Worm (Caenorhabditis elegans) whole organism, L4 larva: ENCODE measurements around the gene ubc-8.

ENCODE experiments used
- D1046.2 ChIP-seq: fragments of 200-800 bp; sonication (Bioruptor generic); IDR thresholded peaks from 2 replicates; pipeline ENCODE4 v1.3.6; 2022; ENCODE audit warnings: missing genetic modification characterization, missing compliant biosample characterization
- F26F4.8 ChIP-seq: fragments of 200-800 bp; sonication (Bioruptor generic); conservative IDR thresholded peaks from 2 replicates; pipeline ENCODE4 v1.3.6; 2022; ENCODE audit warnings: missing genetic modification characterization, missing compliant biosample characterization
- F44E2.7 ChIP-seq: fragments of 200-800 bp; sonication (Bioruptor generic); IDR thresholded peaks from 2 replicates; pipeline ENCODE4 v2.1.2; 2022; ENCODE audit warnings: missing genetic modification characterization, missing compliant biosample characterization
- F49E8.2 ChIP-seq: sonication (generic microtip); optimal IDR thresholded peaks from 2 replicates; lab custom pipeline; 2016; ENCODE audit warnings: missing compliant biosample characterization, mild to moderate bottlenecking, missing genetic modification characterization, borderline replicate concordance
- Y48G9A.11 ChIP-seq: fragments of 200-800 bp; sonication (Bioruptor generic); IDR thresholded peaks from 2 replicates; pipeline ENCODE4 v1.3.6; 2022; ENCODE audit warnings: missing genetic modification reagents, missing genetic modification characterization, missing compliant biosample characterization
- Y5F2A.4 ChIP-seq: fragments of 200-800 bp; sonication (Bioruptor generic); optimal IDR thresholded peaks from 2 replicates; lab custom pipeline; 2018; ENCODE audit warnings: mild to moderate bottlenecking, missing genetic modification characterization, missing compliant biosample characterization
- ZK337.2 ChIP-seq: fragments of 200-800 bp; sonication (Bioruptor generic); IDR thresholded peaks from 2 replicates; pipeline ENCODE4 v1.3.6; 2022; ENCODE audit warnings: missing genetic modification reagents, missing genetic modification characterization, missing compliant biosample characterization
- aha-1 ChIP-seq: fragments of 150-350 bp; peaks from one replicate; lab custom pipeline; 2014; ENCODE audit warnings: missing biosample characterization, missing genetic modification characterization
- arid-1 ChIP-seq: fragments of 200-800 bp; sonication (Bioruptor generic); conservative IDR thresholded peaks from 2 replicates; pipeline ENCODE4 v1.3.6; 2022; ENCODE audit warnings: missing genetic modification reagents, missing genetic modification characterization, missing compliant biosample characterization
- ceh-20 ChIP-seq: fragments of 200-800 bp; sonication (Bioruptor generic); IDR thresholded peaks from 2 replicates; pipeline ENCODE4 v1.3.6; 2022; ENCODE audit warnings: missing genetic modification reagents, missing genetic modification characterization, missing compliant biosample characterization
- daf-12 ChIP-seq: fragments of 150-350 bp; optimal IDR thresholded peaks from 2 replicates; lab custom pipeline; 2014; ENCODE audit warnings: missing biosample characterization, missing genetic modification reagents, missing genetic modification characterization
- daf-16 ChIP-seq, 3 experiments: sonication (generic microtip); optimal IDR thresholded peaks; 2 replicates each; lab custom pipeline; 2016 to 2017; ENCODE audit warnings: missing genetic modification characterization in 3 of 3, missing genetic modification reagents in 3 of 3, mild to moderate bottlenecking in 2 of 3, missing compliant biosample characterization in 2 of 3, missing biosample characterization in 1 of 3, moderate library complexity in 1 of 3
- daf-19 ChIP-seq: fragments of 200-800 bp; sonication (Bioruptor generic); conservative IDR thresholded peaks from 2 replicates; pipeline ENCODE4 v1.3.6; 2022; ENCODE audit warnings: missing genetic modification characterization, missing compliant biosample characterization
- daf-8 ChIP-seq: fragments of 200-800 bp; sonication (Bioruptor generic); IDR thresholded peaks from 2 replicates; pipeline ENCODE4 v1.3.6; 2022; ENCODE audit warnings: missing genetic modification characterization, missing compliant biosample characterization
- dmd-8 ChIP-seq: fragments of 200-800 bp; sonication (Bioruptor generic); IDR thresholded peaks from 2 replicates; pipeline ENCODE4 v1.3.6; 2022; ENCODE audit warnings: missing genetic modification characterization, missing compliant biosample characterization
- dpl-1 ChIP-seq: fragments of 150-350 bp; optimal IDR thresholded peaks from 2 replicates; lab custom pipeline; 2014; ENCODE audit warnings: missing biosample characterization, missing genetic modification reagents, missing genetic modification characterization
- egl-43 ChIP-seq: fragments of 200-800 bp; sonication (Bioruptor generic); IDR thresholded peaks from 2 replicates; pipeline ENCODE4 v1.3.6; 2022; ENCODE audit warnings: missing genetic modification reagents, missing genetic modification characterization, missing compliant biosample characterization
- fos-1 ChIP-seq: fragments of 150-350 bp; optimal IDR thresholded peaks from 2 replicates; lab custom pipeline; 2014; ENCODE audit warnings: missing biosample characterization, missing genetic modification characterization
- gei-8 ChIP-seq: fragments of 200-800 bp; sonication (Bioruptor generic); optimal IDR thresholded peaks from 2 replicates; lab custom pipeline; 2018; ENCODE audit warnings: mild to moderate bottlenecking, missing genetic modification characterization, missing compliant biosample characterization
- hif-1 ChIP-seq, 2 experiments: sonication (generic microtip); optimal IDR thresholded peaks; 2 replicates each; lab custom pipeline; 2016 to 2017; ENCODE audit warnings: missing compliant biosample characterization in 2 of 2, missing genetic modification characterization in 2 of 2, missing genetic modification reagents in 2 of 2, missing genotype in 2 of 2, mild to moderate bottlenecking in 1 of 2
- hmg-1.1 ChIP-seq: fragments of 200-800 bp; sonication (Bioruptor generic); IDR thresholded peaks from 2 replicates; pipeline ENCODE4 v1.3.6; 2022; ENCODE audit warnings: missing genetic modification reagents, missing genetic modification characterization, missing compliant biosample characterization
- lim-7 ChIP-seq: fragments of 200-800 bp; sonication (Bioruptor generic); IDR thresholded peaks from 2 replicates; pipeline ENCODE4 v1.3.6; 2022; ENCODE audit warnings: missing genetic modification characterization, missing compliant biosample characterization
- lin-1 ChIP-seq: fragments of 200-800 bp; sonication (Bioruptor generic); IDR thresholded peaks from 2 replicates; pipeline ENCODE4 v1.3.6; 2022; ENCODE audit warnings: missing genetic modification reagents, missing genetic modification characterization, missing compliant biosample characterization
- lin-13 ChIP-seq: fragments of 150-350 bp; optimal IDR thresholded peaks from 2 replicates; lab custom pipeline; 2014; ENCODE audit warnings: missing biosample characterization, missing genetic modification reagents, missing genetic modification characterization
- lin-15B ChIP-seq: fragments of 150-350 bp; sonication (generic microtip); optimal IDR thresholded peaks from 3 replicates; lab custom pipeline; 2014; ENCODE audit warnings: missing biosample characterization, missing genetic modification characterization
- lin-38 ChIP-seq: fragments of 200-800 bp; sonication (Bioruptor generic); IDR thresholded peaks from 2 replicates; pipeline ENCODE4 v1.3.6; 2022; ENCODE audit warnings: missing genetic modification reagents, missing genetic modification characterization, missing compliant biosample characterization
- lir-3 ChIP-seq: sonication (generic microtip); optimal IDR thresholded peaks from 2 replicates; lab custom pipeline; 2016; ENCODE audit warnings: mild to moderate bottlenecking, missing genetic modification characterization, missing compliant biosample characterization
- lsy-2 ChIP-seq, 2 experiments: fragments of 150-350 bp in 1 of 2; sonication (generic microtip) in 1 of 2; optimal IDR thresholded peaks; 2 replicates each; lab custom pipeline; 2014 to 2017; ENCODE audit warnings: missing biosample characterization in 2 of 2, missing genetic modification characterization in 2 of 2
- madf-5 ChIP-seq, 2 experiments: fragments of 200-800 bp; sonication (Bioruptor generic); IDR thresholded peaks; 2 replicates each; pipeline ENCODE4 v1.3.6; 2022; ENCODE audit warnings: missing compliant biosample characterization in 2 of 2, missing genetic modification characterization in 2 of 2
- mes-2 ChIP-seq: sonication (generic microtip); optimal IDR thresholded peaks from 2 replicates; lab custom pipeline; 2016; ENCODE audit warnings: missing genotype, mild to moderate bottlenecking, missing genetic modification characterization, missing compliant biosample characterization; ENCODE audit not compliant: poor library complexity, severe bottlenecking
- mxl-2 ChIP-seq: fragments of 200-800 bp; sonication (Bioruptor generic); conservative IDR thresholded peaks from 2 replicates; pipeline ENCODE4 v1.3.6; 2022; ENCODE audit warnings: missing genetic modification reagents, missing genetic modification characterization, missing compliant biosample characterization
- nhr-10 ChIP-seq: fragments of 150-350 bp; optimal IDR thresholded peaks from 2 replicates; lab custom pipeline; 2014; ENCODE audit warnings: missing biosample characterization, missing genetic modification characterization
- nhr-11 ChIP-seq: fragments of 150-350 bp; optimal IDR thresholded peaks from 2 replicates; lab custom pipeline; 2014; ENCODE audit warnings: missing biosample characterization, missing genetic modification characterization
- nhr-111 ChIP-seq: fragments of 200-800 bp; sonication (Bioruptor generic); optimal IDR thresholded peaks from 2 replicates; lab custom pipeline; 2018; ENCODE audit warnings: mild to moderate bottlenecking, missing genetic modification characterization, missing compliant biosample characterization
- nhr-41 ChIP-seq: fragments of 200-800 bp; sonication (Bioruptor generic); IDR thresholded peaks from 2 replicates; pipeline ENCODE4 v1.3.6; 2022; ENCODE audit warnings: missing genetic modification reagents, missing genetic modification characterization, missing compliant biosample characterization
- nhr-48 ChIP-seq: sonication (generic microtip); optimal IDR thresholded peaks from 2 replicates; lab custom pipeline; 2016; ENCODE audit warnings: mild to moderate bottlenecking, missing genetic modification characterization, missing compliant biosample characterization
- nhr-76 ChIP-seq: fragments of 150-350 bp; optimal IDR thresholded peaks from 2 replicates; lab custom pipeline; 2014; ENCODE audit warnings: missing biosample characterization, missing genetic modification characterization
- pha-4 ChIP-seq, 2 experiments: fragments of 150-350 bp in 1 of 2; fragments of 200-800 bp in 1 of 2; sonication (Bioruptor generic) in 1 of 2; IDR thresholded peaks in 1 of 2; optimal IDR thresholded peaks in 1 of 2; 2 replicates each; pipeline versions ENCODE4 v1.3.6 to Lab custom; 2014 to 2022; ENCODE audit warnings: missing genetic modification characterization in 2 of 2, missing genetic modification reagents in 2 of 2, missing biosample characterization in 1 of 2, missing compliant biosample characterization in 1 of 2
- php-3 ChIP-seq: fragments of 200-800 bp; sonication (Bioruptor generic); IDR thresholded peaks from 2 replicates; pipeline ENCODE4 v1.3.6; 2022; ENCODE audit warnings: missing genetic modification reagents, missing genetic modification characterization, missing compliant biosample characterization
- rbr-2 ChIP-seq: sonication (generic microtip); optimal IDR thresholded peaks from 2 replicates; lab custom pipeline; 2016; ENCODE audit warnings: missing genotype, missing genetic modification characterization, missing compliant biosample characterization
- snpc-1.2 ChIP-seq: fragments of 200-800 bp; sonication (Bioruptor generic); IDR thresholded peaks from 2 replicates; pipeline ENCODE4 v1.3.6; 2022; ENCODE audit warnings: missing genetic modification reagents, missing genetic modification characterization, missing compliant biosample characterization
- snpc-4 ChIP-seq: fragments of 150-350 bp; optimal IDR thresholded peaks from 2 replicates; lab custom pipeline; 2014; ENCODE audit warnings: missing biosample characterization, missing genetic modification characterization
- spr-1 ChIP-seq: sonication (generic microtip); optimal IDR thresholded peaks from 2 replicates; lab custom pipeline; 2016; ENCODE audit warnings: mild to moderate bottlenecking, missing genetic modification characterization, missing compliant biosample characterization
- tra-1 ChIP-seq: fragments of 200-800 bp; sonication (Bioruptor generic); IDR thresholded peaks from 2 replicates; pipeline ENCODE4 v1.3.6; 2022; ENCODE audit warnings: missing genetic modification reagents, missing genetic modification characterization, missing compliant biosample characterization
- vab-7 ChIP-seq: fragments of 200-800 bp; sonication (Bioruptor generic); IDR thresholded peaks from 2 replicates; pipeline ENCODE4 v1.3.6; 2022; ENCODE audit warnings: missing genetic modification reagents, missing genetic modification characterization, missing compliant biosample characterization
- zfp-2 ChIP-seq: sonication (generic microtip); optimal IDR thresholded peaks from 2 replicates; lab custom pipeline; 2016; ENCODE audit warnings: mild to moderate bottlenecking, missing genetic modification characterization, missing compliant biosample characterization
- zip-11 ChIP-seq: fragments of 200-800 bp; sonication (Bioruptor generic); IDR thresholded peaks from 2 replicates; pipeline ENCODE4 v1.3.6; 2022; ENCODE audit warnings: missing genetic modification characterization, missing compliant biosample characterization

Gene ubc-8

DNA sequence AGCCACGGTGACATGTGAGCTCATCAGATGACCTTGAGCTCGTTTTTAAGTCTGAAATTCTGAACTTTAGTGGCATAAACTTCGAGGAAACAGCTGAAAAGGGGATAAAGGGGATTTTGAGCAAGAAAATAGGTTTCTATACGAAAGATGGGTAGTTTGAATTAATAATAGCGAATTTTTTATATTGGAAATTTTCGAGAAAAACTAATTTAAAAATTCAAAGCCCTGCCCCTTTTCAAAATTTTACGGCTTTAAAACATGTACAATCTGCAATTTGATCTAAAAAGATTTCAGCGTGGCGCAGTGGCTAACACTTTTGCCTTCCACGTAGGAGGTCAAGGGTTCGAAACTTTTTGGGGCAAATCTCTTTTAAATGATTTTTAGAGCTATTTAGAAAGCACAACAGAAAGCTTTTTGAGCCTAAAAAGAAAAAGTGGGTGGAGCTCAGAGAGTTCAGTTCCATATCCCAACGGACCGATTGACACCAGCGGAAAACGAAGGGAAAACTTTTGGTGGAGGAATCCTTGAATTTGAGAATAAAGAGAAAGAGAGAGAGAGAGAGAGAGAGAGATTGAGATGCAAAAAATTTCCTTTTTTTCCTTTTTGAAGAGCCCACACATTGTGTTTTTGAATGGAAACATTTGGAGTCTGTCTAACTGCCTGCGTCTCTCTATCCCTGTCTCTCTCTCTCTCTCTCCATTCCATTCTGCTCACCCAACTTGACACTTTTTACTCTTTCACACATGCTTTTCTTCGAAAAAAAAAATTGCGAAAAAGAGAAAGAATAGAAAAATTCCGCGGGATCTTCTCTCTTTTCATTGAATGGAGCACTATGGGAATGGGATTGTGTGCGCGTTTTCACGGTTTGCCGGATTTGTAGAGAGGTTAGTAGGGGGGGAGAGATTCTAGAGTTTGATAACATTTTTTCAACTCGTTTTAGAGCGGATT lies 42.8 kb downstream of the ubc-8 start, which contains the start of gene Y69A2AR.31:
Y69A2AR.31 (minus strand) TSS at position 51 of the 948 bp plus-strand sequence.
- TF ChIP-seq snpc-4 (tag; lab: Kevin White, UChicago) (no peak), ZK337.2 (GFP tag; lab: Robert Waterston, UW) (no peak), dpl-1 (GFP tag; lab: Kevin White, UChicago) (no peak), zfp-2 (tag; lab: Kevin White, UChicago) (no peak), Y5F2A.4 (peak; percentile 65), hmg-1.1 (GFP tag; lab: Robert Waterston, UW) (no peak), gei-8 (no peak), dmd-8 (GFP tag; lab: Robert Waterston, UW) (peak; percentile 76), nhr-10 (tag; lab: Kevin White, UChicago) (no peak), lin-1 (GFP tag; lab: Robert Waterston, UW) (no peak), nhr-111 (GFP tag; lab: Kevin White, UChicago) (no peak), nhr-76 (no peak), daf-12 (tag; lab: Kevin White, UChicago) (no peak), lir-3 (tag; lab: Kevin White, UChicago) (peak; percentile 45), mxl-2 (GFP tag; lab: Robert Waterston, UW) (peak; percentile 46; the same call in 1 of the 2 replicates), madf-5 (GFP tag; IDR thresholded peaks at IDR 0.05; lab: Robert Waterston, UW) (0 out of 4 replicates have a peak, but pooled peaks of 1 of the 2 experiments have one; percentile 50), fos-1 (tag; lab: Kevin White, UChicago) (no peak), F49E8.2 (tag; lab: Kevin White, UChicago) (no peak), D1046.2 (GFP tag; lab: Robert Waterston, UW) (0 out of 2 replicates have a peak, but pooled peaks have one; percentile 64), php-3 (GFP tag; lab: Robert Waterston, UW) (0 out of 2 replicates have a peak, but pooled peaks have one; percentile 42), arid-1 (GFP tag; lab: Robert Waterston, UW) (peak; percentile 72; the same call in 1 of the 2 replicates), lsy-2 (tag; optimal IDR thresholded peaks at IDR 0.05; lab: Kevin White, UChicago) (no peak), daf-8 (GFP tag; lab: Robert Waterston, UW) (0 out of 2 replicates have a peak, but pooled peaks have one; percentile 38), mes-2 (peak; percentile 14), Y48G9A.11 (GFP tag; lab: Robert Waterston, UW) (peak; percentile 76), daf-16 (GFP tag; optimal IDR thresholded peaks at IDR 0.05; lab: Kevin White, UChicago) (peak in 1 of 2 experiments; percentile 5), daf-16 (tag; optimal IDR thresholded peaks at IDR 0.05; lab: Kevin White, UChicago) (peak; percentile 15), vab-7 (GFP tag; lab: Robert Waterston, UW) (peak; percentile 67; the same call in 1 of the 2 replicates), rbr-2 (tag; lab: Kevin White, UChicago) (no peak), daf-19 (GFP tag; lab: Robert Waterston, UW) (0 out of 2 replicates have a peak, but pooled peaks have one; percentile 44), lin-15B (tag; lab: Kevin White, UChicago) (no peak), nhr-11 (tag; lab: Kevin White, UChicago) (no peak), tra-1 (GFP tag; lab: Robert Waterston, UW) (0 out of 2 replicates have a peak, but pooled peaks have one; percentile 54), hif-1 (tag; optimal IDR thresholded peaks at IDR 0.05; lab: Kevin White, UChicago) (no peak), snpc-1.2 (GFP tag; lab: Robert Waterston, UW) (peak; percentile 63), lim-7 (GFP tag; lab: Robert Waterston, UW) (peak; percentile 80), pha-4 (GFP tag; IDR thresholded peaks at IDR 0.05; lab: Robert Waterston, UW) (peak; percentile 79; the same call in 1 of the 2 replicates), pha-4 (tag; optimal IDR thresholded peaks at IDR 0.05; lab: Kevin White, UChicago) (no peak), lin-13 (GFP tag; lab: Kevin White, UChicago) (peak; percentile 34), nhr-48 (tag; lab: Kevin White, UChicago) (peak; percentile 26), nhr-41 (no peak), spr-1 (tag; lab: Kevin White, UChicago) (peak; percentile 6), egl-43 (GFP tag; lab: Robert Waterston, UW) (peak; percentile 55), aha-1 (tag; lab: Kevin White, UChicago) (peak; percentile 95), F44E2.7 (GFP tag; lab: Robert Waterston, UW) (0 out of 2 replicates have a peak, but pooled peaks have one; percentile 59), F26F4.8 (GFP tag; lab: Robert Waterston, UW) (peak; percentile 76), ceh-20 (GFP tag; lab: Robert Waterston, UW) (no peak), lin-38 (peak; percentile 74), zip-11 (GFP tag; lab: Robert Waterston, UW) (no peak)
